Worm (Caenorhabditis elegans): Measurements from ENCODE around the gene W04B5.8.

- TF ChIP-seq nhr-237 (tag; optimal IDR thresholded peaks at IDR 0.05) = no peak
- no peak for TF ChIP-seq snpc-4 (tag; optimal IDR thresholded peaks at IDR 0.05)
- no peak for TF ChIP-seq pha-4 (tag; optimal IDR thresholded peaks at IDR 0.05)
These were observed 41.8 kb upstream of the W04B5.8 start for ce11 chrIII:2384364-2384763.

Data from whole organism, mixed stage, embryonic.